Worm (Caenorhabditis elegans) whole organism, mixed stage, embryonic: ENCODE data around the gene xtr-2.

Experiments used
- M03D4.4 ChIP-seq: sonication (generic microtip); optimal IDR thresholded peaks from 2 replicates; lab custom pipeline; 2017; ENCODE audit warnings: mild to moderate bottlenecking, missing genetic modification characterization, missing compliant biosample characterization
- bed-3 ChIP-seq: fragments of 200-800 bp; sonication (Bioruptor generic); optimal IDR thresholded peaks from 3 replicates; lab custom pipeline; 2018; ENCODE audit warnings: mild to moderate bottlenecking, missing genetic modification characterization, moderate library complexity, missing compliant biosample characterization
- blmp-1 ChIP-seq: fragments of 150-350 bp; optimal IDR thresholded peaks from 2 replicates; lab custom pipeline; 2014; ENCODE audit warnings: missing biosample characterization, missing genetic modification characterization
- ceh-39 ChIP-seq: fragments of 150-350 bp; optimal IDR thresholded peaks from 2 replicates; lab custom pipeline; 2014; ENCODE audit warnings: missing biosample characterization, missing genetic modification characterization
- ceh-43 ChIP-seq: fragments of 200-800 bp; sonication (Bioruptor generic); optimal IDR thresholded peaks from 2 replicates; lab custom pipeline; 2018; ENCODE audit warnings: mild to moderate bottlenecking, missing genetic modification characterization, moderate library complexity, missing compliant biosample characterization
- ceh-83 ChIP-seq: fragments of 200-800 bp; sonication (Bioruptor generic); optimal IDR thresholded peaks from 2 replicates; lab custom pipeline; 2018; ENCODE audit warnings: mild to moderate bottlenecking, missing genetic modification characterization, missing compliant biosample characterization
- ces-1 ChIP-seq: fragments of 150-350 bp; optimal IDR thresholded peaks from 2 replicates; lab custom pipeline; 2014; ENCODE audit warnings: missing biosample characterization, missing genetic modification reagents, missing genetic modification characterization
- cnd-1 ChIP-seq: fragments of 200-800 bp; sonication (Bioruptor generic); optimal IDR thresholded peaks from 2 replicates; lab custom pipeline; 2018; ENCODE audit warnings: mild to moderate bottlenecking, missing genetic modification characterization, missing compliant biosample characterization
- drap-1 ChIP-seq: fragments of 200-800 bp; sonication (Bioruptor generic); optimal IDR thresholded peaks from 3 replicates; lab custom pipeline; 2018; ENCODE audit warnings: mild to moderate bottlenecking, missing genetic modification characterization, missing compliant biosample characterization
- elt-1 ChIP-seq: sonication (generic microtip); optimal IDR thresholded peaks from 2 replicates; lab custom pipeline; 2017; ENCODE audit warnings: missing genetic modification characterization, mild to moderate bottlenecking, missing compliant biosample characterization, antibody characterized with exemption, moderate library complexity, borderline replicate concordance; ENCODE audit not compliant: insufficient read depth
- elt-3 ChIP-seq: fragments of 150-350 bp; optimal IDR thresholded peaks from 2 replicates; lab custom pipeline; 2014; ENCODE audit warnings: missing biosample characterization, missing genetic modification characterization
- flh-1 ChIP-seq: fragments of 200-800 bp; sonication (Bioruptor generic); optimal IDR thresholded peaks from 2 replicates; lab custom pipeline; 2018; ENCODE audit warnings: mild to moderate bottlenecking, missing genetic modification characterization, moderate library complexity, missing compliant biosample characterization
- ham-2 ChIP-seq: fragments of 200-800 bp; sonication (Bioruptor generic); optimal IDR thresholded peaks from 2 replicates; lab custom pipeline; 2018; ENCODE audit warnings: mild to moderate bottlenecking, missing genetic modification characterization, missing compliant biosample characterization
- hlh-1 ChIP-seq: fragments of 150-350 bp; optimal IDR thresholded peaks from 2 replicates; lab custom pipeline; 2014; ENCODE audit warnings: missing biosample characterization, missing genetic modification reagents, missing genetic modification characterization
- lin-13 ChIP-seq: fragments of 150-350 bp; optimal IDR thresholded peaks from 2 replicates; lab custom pipeline; 2014; ENCODE audit warnings: missing biosample characterization, missing genetic modification characterization
- lin-32 ChIP-seq: fragments of 200-800 bp; sonication (Bioruptor generic); optimal IDR thresholded peaks from 2 replicates; lab custom pipeline; 2018; ENCODE audit warnings: mild to moderate bottlenecking, missing genetic modification characterization, missing compliant biosample characterization
- lsy-2 ChIP-seq: fragments of 150-350 bp; optimal IDR thresholded peaks from 2 replicates; lab custom pipeline; 2014; ENCODE audit warnings: missing biosample characterization, missing genetic modification characterization
- mab-5 ChIP-seq: fragments of 150-350 bp; optimal IDR thresholded peaks from 2 replicates; lab custom pipeline; 2014; ENCODE audit warnings: missing biosample characterization, missing genetic modification characterization
- mep-1 ChIP-seq: fragments of 150-350 bp; optimal IDR thresholded peaks from 2 replicates; lab custom pipeline; 2017; ENCODE audit warnings: missing biosample characterization, missing genetic modification reagents, missing genetic modification characterization, inconsistent platforms
- mls-2 ChIP-seq: sonication (generic microtip); optimal IDR thresholded peaks from 2 replicates; lab custom pipeline; 2016; ENCODE audit warnings: mild to moderate bottlenecking, missing genetic modification characterization, moderate library complexity, missing compliant biosample characterization
- nhr-12 ChIP-seq: fragments of 150-350 bp; optimal IDR thresholded peaks from 2 replicates; lab custom pipeline; 2014; ENCODE audit warnings: missing biosample characterization, missing genetic modification characterization
- nhr-2 ChIP-seq: fragments of 150-350 bp; optimal IDR thresholded peaks from 2 replicates; lab custom pipeline; 2014; ENCODE audit warnings: missing biosample characterization, missing genetic modification characterization
- nhr-237 ChIP-seq: fragments of 150-350 bp; optimal IDR thresholded peaks from 2 replicates; lab custom pipeline; 2014; ENCODE audit warnings: missing biosample characterization, missing genetic modification characterization
- nhr-28 ChIP-seq: fragments of 150-350 bp; optimal IDR thresholded peaks from 2 replicates; lab custom pipeline; 2014; ENCODE audit warnings: missing biosample characterization, missing genetic modification characterization
- nhr-76 ChIP-seq: sonication (generic microtip); optimal IDR thresholded peaks from 2 replicates; lab custom pipeline; 2017; ENCODE audit warnings: missing biosample characterization, missing genetic modification characterization
- pha-4 ChIP-seq: fragments of 150-350 bp; optimal IDR thresholded peaks from 2 replicates; lab custom pipeline; 2018; ENCODE audit warnings: missing biosample characterization, missing genetic modification reagents, missing genetic modification characterization
- sem-2 ChIP-seq: fragments of 200-800 bp; sonication (Bioruptor generic); optimal IDR thresholded peaks from 2 replicates; lab custom pipeline; 2018; ENCODE audit warnings: mild to moderate bottlenecking, missing genetic modification characterization, missing compliant biosample characterization
- snpc-4 ChIP-seq: fragments of 150-350 bp; optimal IDR thresholded peaks from 2 replicates; lab custom pipeline; 2014; ENCODE audit warnings: missing biosample characterization, missing genetic modification characterization
- sptf-1 ChIP-seq: sonication (generic microtip); optimal IDR thresholded peaks from 2 replicates; lab custom pipeline; 2017; ENCODE audit warnings: mild to moderate bottlenecking, missing genetic modification characterization, moderate library complexity, missing compliant biosample characterization
- tbx-8 ChIP-seq: fragments of 200-800 bp; sonication (Bioruptor generic); optimal IDR thresholded peaks from 2 replicates; lab custom pipeline; 2018; ENCODE audit warnings: mild to moderate bottlenecking, missing genetic modification characterization, moderate library complexity, missing compliant biosample characterization
- unc-120 ChIP-seq: sonication (generic microtip); optimal IDR thresholded peaks from 2 replicates; lab custom pipeline; 2017; ENCODE audit warnings: missing genetic modification characterization, missing compliant biosample characterization; ENCODE audit not compliant: poor library complexity, severe bottlenecking
- unc-39 ChIP-seq: fragments of 150-350 bp; optimal IDR thresholded peaks from 2 replicates; lab custom pipeline; 2014; ENCODE audit warnings: missing biosample characterization, missing genetic modification characterization
- unc-62 ChIP-seq: fragments of 150-350 bp; optimal IDR thresholded peaks from 2 replicates; lab custom pipeline; 2014; ENCODE audit warnings: missing biosample characterization, missing genetic modification reagents, missing genetic modification characterization
- zip-8 ChIP-seq: fragments of 150-350 bp; optimal IDR thresholded peaks from 2 replicates; lab custom pipeline; 2014; ENCODE audit warnings: missing biosample characterization, missing genetic modification characterization
- ztf-11 ChIP-seq: fragments of 150-350 bp; optimal IDR thresholded peaks from 2 replicates; lab custom pipeline; 2014; ENCODE audit warnings: missing biosample characterization, missing genetic modification characterization

The xtr-2 gene

ce11 chrX:12356581-12356980 lies 41.2 kb downstream of the xtr-2 start, which contains the start of gene nspc-12:
TSS of gene nspc-12 (minus strand) at chrX:12356681.
- TF ChIP-seq M03D4.4 (tag; lab: Kevin White, UChicago) (no peak), pha-4 (tag; lab: Kevin White, UChicago) (no peak), hlh-1 (tag; lab: Kevin White, UChicago) (no peak), lin-32 (GFP tag; lab: Kevin White, UChicago) (no peak), unc-62 (GFP tag; lab: Kevin White, UChicago) (no peak), nhr-76 (tag; lab: Kevin White, UChicago) (no peak), mep-1 (tag; lab: Kevin White, UChicago) (no peak), ztf-11 (tag; lab: Kevin White, UChicago) (no peak)

ce11 chrX:12357127-12357526 lies 41.8 kb downstream of the xtr-2 start, which contains the start of gene nspc-13:
TSS of gene nspc-13 (plus strand) at chrX:12357427.
- TF ChIP-seq hlh-1 (tag; lab: Kevin White, UChicago) (no peak), nhr-12 (tag; lab: Kevin White, UChicago) (no peak), lin-32 (GFP tag; lab: Kevin White, UChicago) (no peak), blmp-1 (tag; lab: Kevin White, UChicago) (no peak), unc-39 (tag; lab: Kevin White, UChicago) (no peak), sptf-1 (tag; lab: Kevin White, UChicago) (no peak), nhr-2 (tag; lab: Kevin White, UChicago) (no peak), cnd-1 (tag; lab: Kevin White, UChicago) (no peak), ztf-11 (tag; lab: Kevin White, UChicago) (no peak), zip-8 (tag; lab: Kevin White, UChicago) (no peak), snpc-4 (tag; lab: Kevin White, UChicago) (no peak)

DNA sequence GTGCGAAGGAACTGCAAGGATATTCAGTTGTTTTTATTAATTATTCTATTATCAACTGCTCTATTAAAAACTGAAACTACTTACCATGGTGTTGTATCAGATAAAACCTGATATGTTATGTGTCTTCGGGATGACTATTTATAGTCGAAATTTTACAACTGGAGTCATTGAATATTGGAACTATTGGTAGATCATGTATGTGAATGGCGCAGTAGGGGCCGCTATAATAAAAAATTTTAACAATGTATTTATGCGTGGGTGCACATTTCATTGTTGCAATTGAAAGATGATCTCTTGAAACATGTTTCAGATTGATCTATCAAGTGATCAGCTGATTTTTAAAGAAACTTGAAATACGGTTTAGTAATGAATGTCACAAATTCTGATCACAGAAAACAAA lies 43.6 kb downstream of the xtr-2 start, which contains the start of gene nspc-14:
Gene nspc-14, minus strand, starts transcription at position 101 of the 400 bp plus-strand sequence.
- no peak for TF ChIP-seq elt-3
- no peak for TF ChIP-seq unc-62 (GFP tag; lab: Kevin White, UChicago)
- no peak for TF ChIP-seq drap-1 (GFP tag; lab: Kevin White, UChicago)
- TF ChIP-seq nhr-237: no peak
- TF ChIP-seq nhr-76 (tag; lab: Kevin White, UChicago): no peak
- TF ChIP-seq mep-1 (tag; lab: Kevin White, UChicago): no peak
- no peak for TF ChIP-seq zip-8 (tag; lab: Kevin White, UChicago)
- TF ChIP-seq bed-3 (GFP tag; lab: Kevin White, UChicago): no peak
- TF ChIP-seq, all 35 proteins: peak for 0

DNA sequence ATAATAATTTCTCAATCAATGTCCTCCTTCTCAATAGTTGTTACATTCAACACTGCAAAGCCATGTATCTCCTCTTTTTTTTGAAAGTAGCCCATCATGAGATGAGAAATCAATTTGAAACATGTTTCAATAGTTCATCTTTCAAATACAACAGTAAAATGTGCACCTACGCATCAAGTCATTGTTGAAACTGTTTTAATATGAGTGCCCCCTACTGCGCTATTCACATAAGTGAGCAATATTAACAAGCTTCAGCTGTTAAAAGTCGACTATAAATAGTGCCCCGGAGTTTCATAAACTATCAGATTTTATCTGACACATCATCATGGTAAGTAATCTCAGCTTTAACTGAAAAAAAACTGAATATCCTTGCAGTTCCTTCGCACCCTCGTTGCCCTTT lies 45.1 kb downstream of the xtr-2 start, which contains the start of the genes nspc-15 and F19H6.6:
Gene nspc-15, plus strand, starts transcription at position 301 of the 400 bp plus-strand sequence.
Gene F19H6.6, plus strand, starts transcription at position 384 of the 400 bp plus-strand sequence.
- no peak for TF ChIP-seq zip-8 (tag; lab: Kevin White, UChicago)
- no peak for TF ChIP-seq mab-5 (tag; lab: Kevin White, UChicago)
- TF ChIP-seq ces-1: no peak
- TF ChIP-seq drap-1 (GFP tag; lab: Kevin White, UChicago): no peak

DNA sequence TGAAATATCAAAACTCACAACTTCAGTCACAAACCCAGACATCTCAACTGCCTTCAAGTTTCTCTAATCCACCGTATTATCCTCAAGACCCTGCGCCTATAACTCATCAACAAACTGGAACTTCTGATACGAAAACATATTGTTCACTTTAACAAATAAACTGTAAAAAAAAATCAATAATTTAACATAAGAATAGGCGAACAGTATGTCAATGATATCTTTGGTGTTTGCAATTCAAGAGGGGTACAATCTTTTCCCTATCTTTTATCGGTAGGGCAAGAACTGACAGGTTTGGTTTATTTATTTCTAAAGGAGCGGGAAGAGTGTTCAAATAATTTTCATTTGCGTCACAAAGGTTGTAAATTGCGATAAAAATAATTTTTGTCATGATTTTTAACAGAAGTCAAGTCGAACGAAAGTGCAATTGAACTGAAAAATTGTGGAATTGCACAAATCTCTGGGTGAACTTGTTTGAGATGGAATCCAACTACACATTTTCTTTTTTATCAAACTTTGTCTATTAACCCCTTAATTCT lies 47.7 kb downstream of the xtr-2 start:
- peak; percentile 8 for TF ChIP-seq hlh-1 (tag; lab: Kevin White, UChicago)
- TF ChIP-seq snpc-4 (tag; lab: Kevin White, UChicago): no peak
- TF ChIP-seq tbx-8 (GFP tag; lab: Kevin White, UChicago): no peak
- TF ChIP-seq ceh-83 (GFP tag; lab: Kevin White, UChicago): no peak
- TF ChIP-seq sptf-1 (tag; lab: Kevin White, UChicago): no peak
- TF ChIP-seq ceh-43 (GFP tag; lab: Kevin White, UChicago): no peak
- TF ChIP-seq zip-8 (tag; lab: Kevin White, UChicago): no peak
- no peak for TF ChIP-seq elt-1 (tag; lab: Kevin White, UChicago)
- no peak for TF ChIP-seq nhr-12 (tag; lab: Kevin White, UChicago)
- TF ChIP-seq mls-2 (tag; lab: Kevin White, UChicago): no peak
- TF ChIP-seq ceh-39 (tag; lab: Kevin White, UChicago): peak; percentile 36
- no peak for TF ChIP-seq blmp-1 (tag; lab: Kevin White, UChicago)
- no peak for TF ChIP-seq M03D4.4 (tag; lab: Kevin White, UChicago)
- no peak for TF ChIP-seq bed-3 (GFP tag; lab: Kevin White, UChicago)
- TF ChIP-seq unc-120 (tag; lab: Kevin White, UChicago): peak; percentile 7
- no peak for TF ChIP-seq nhr-76 (tag; lab: Kevin White, UChicago)
- no peak for TF ChIP-seq flh-1
- no peak for TF ChIP-seq ztf-11 (tag; lab: Kevin White, UChicago)
- TF ChIP-seq ces-1: peak; percentile 62
- TF ChIP-seq mab-5 (tag; lab: Kevin White, UChicago): peak; percentile 70
- peak; percentile 61 for TF ChIP-seq unc-62 (GFP tag; lab: Kevin White, UChicago)
- no peak for TF ChIP-seq lin-32 (GFP tag; lab: Kevin White, UChicago)
- TF ChIP-seq lsy-2 (tag; lab: Kevin White, UChicago): peak; percentile 81
- peak; percentile 63 for TF ChIP-seq drap-1 (GFP tag; lab: Kevin White, UChicago)
- TF ChIP-seq pha-4 (tag; lab: Kevin White, UChicago): peak; percentile 56
- TF ChIP-seq ham-2: no peak
- no peak for TF ChIP-seq cnd-1 (tag; lab: Kevin White, UChicago)
- peak; percentile 21 for TF ChIP-seq nhr-28 (tag; lab: Kevin White, UChicago)
- TF ChIP-seq sem-2: no peak
- TF ChIP-seq lin-13 (tag; lab: Kevin White, UChicago): no peak
- no peak for TF ChIP-seq unc-39 (tag; lab: Kevin White, UChicago)
- TF ChIP-seq nhr-237: peak; percentile 99
- TF ChIP-seq mep-1 (tag; lab: Kevin White, UChicago): peak; percentile 49
- TF ChIP-seq nhr-2 (tag; lab: Kevin White, UChicago): peak; percentile 30
- TF ChIP-seq elt-3: peak; percentile 67
